Fruit fly (Drosophila melanogaster) S2 (cell line): Measurements from ENCODE around the gene CG42656.

Experiments
- CG8478 ChIP-seq: fragments of >200 bp; optimal IDR thresholded peaks from 2 replicates; lab custom pipeline; 2018
- CTCF ChIP-seq, 2 experiments: fragments of >200 bp; optimal IDR thresholded peaks; 2 replicates each; lab custom pipeline; 2018

Gene CG42656

dm6 chr3R:7508198-7508837, 15.2 kb upstream of the CG42656 start:
- TF ChIP-seq CG8478 (no peak), CTCF (optimal IDR thresholded peaks at IDR 0.05; lab: Kevin White, UChicago) (no peak)

dm6 chr3R:7506314-7506988, 13.4 kb upstream of the CG42656 start:
- TF ChIP-seq CG8478 (no peak), CTCF (optimal IDR thresholded peaks at IDR 0.05; lab: Kevin White, UChicago) (no peak)

dm6 chr3R:7504989-7505761, 12.1 kb upstream of the CG42656 start, which contains the start of gene alpha-Est9:
Gene alpha-Est9, minus strand, starts transcription at chr3R:7505098.
- TF ChIP-seq CTCF (optimal IDR thresholded peaks at IDR 0.05; lab: Kevin White, UChicago) = no peak
- TF ChIP-seq CG8478 = no peak

- TF ChIP-seq CTCF (optimal IDR thresholded peaks at IDR 0.05; lab: Kevin White, UChicago) (no peak), CG8478 (no peak)
Measured at dm6 chr3R:7503216-7503615, 10.1 kb upstream of the CG42656 start.

dm6 chr3R:7502276-7502675, 9.2 kb upstream of the CG42656 start, which contains the start of gene Mics1:
Gene Mics1, minus strand, starts transcription at chr3R:7502376.
- TF ChIP-seq CG8478 (no peak), CTCF (optimal IDR thresholded peaks at IDR 0.05; lab: Kevin White, UChicago) (no peak)

- TF ChIP-seq CTCF (optimal IDR thresholded peaks at IDR 0.05; lab: Kevin White, UChicago) = no peak
- no peak for TF ChIP-seq CG8478
Measured at dm6 chr3R:7500513-7500912, 7.4 kb upstream of the CG42656 start.

- TF ChIP-seq CG8478 (no peak), CTCF (optimal IDR thresholded peaks at IDR 0.05; lab: Kevin White, UChicago) (no peak)
Measured at dm6 chr3R:7499488-7499887, 6.4 kb upstream of the CG42656 start.

- TF ChIP-seq CTCF (optimal IDR thresholded peaks at IDR 0.05; lab: Kevin White, UChicago) (no peak), CG8478 (no peak)
Measured at dm6 chr3R:7497488-7497887, 4.4 kb upstream of the CG42656 start.

- TF ChIP-seq CG8478 (no peak), CTCF (optimal IDR thresholded peaks at IDR 0.05; lab: Kevin White, UChicago) (no peak)
Measured at dm6 chr3R:7493745-7494144, 674 bp upstream of the CG42656 start, which contains the start of gene alpha-Est10. Gene alpha-Est10, minus strand, starts transcription at chr3R:7493845.

- TF ChIP-seq CG8478 (no peak), CTCF (optimal IDR thresholded peaks at IDR 0.05; lab: Kevin White, UChicago) (no peak)
Measured at dm6 chr3R:7492099-7492498, 972 bp downstream of the CG42656 start.

dm6 chr3R:7491453-7491853, 1.6 kb downstream of the CG42656 start:
- TF ChIP-seq CTCF (optimal IDR thresholded peaks at IDR 0.05; lab: Kevin White, UChicago) = no peak
- TF ChIP-seq CG8478 = no peak

dm6 chr3R:7490884-7491283, 2.2 kb downstream of the CG42656 start:
- TF ChIP-seq CG8478 (no peak), CTCF (optimal IDR thresholded peaks at IDR 0.05; lab: Kevin White, UChicago) (no peak)

- TF ChIP-seq CTCF (optimal IDR thresholded peaks at IDR 0.05; lab: Kevin White, UChicago) (no peak), CG8478 (no peak)
Measured at dm6 chr3R:7489902-7490301, 3.2 kb downstream of the CG42656 start.

- TF ChIP-seq CTCF (optimal IDR thresholded peaks at IDR 0.05; lab: Kevin White, UChicago) = no peak
- TF ChIP-seq CG8478 = no peak
Measured at dm6 chr3R:7475708-7476107, 17.4 kb downstream of the CG42656 start.

- no peak for TF ChIP-seq CG8478
- no peak for TF ChIP-seq CTCF (optimal IDR thresholded peaks at IDR 0.05; lab: Kevin White, UChicago)
Measured at dm6 chr3R:7474616-7475120, 18.4 kb downstream of the CG42656 start.
